Worm (Caenorhabditis elegans) whole organism, midembryonic: ENCODE data around the gene mam-5.

Experiments used
- T22C8.4 ChIP-seq: fragments of 200-800 bp; sonication (Bioruptor generic); IDR thresholded peaks from 2 replicates; pipeline ENCODE4 v1.3.6; 2022; ENCODE audit warnings: missing genetic modification characterization, missing compliant biosample characterization
- flt-1 ChIP-seq: fragments of 200-800 bp; sonication (Bioruptor generic); IDR thresholded peaks from 2 replicates; pipeline ENCODE4 v1.3.6; 2022; ENCODE audit warnings: missing genetic modification characterization, missing compliant biosample characterization
- klf-2 ChIP-seq: fragments of 200-800 bp; sonication (Bioruptor generic); conservative IDR thresholded peaks from 2 replicates; pipeline ENCODE4 v1.3.6; 2022; ENCODE audit warnings: missing genetic modification reagents, missing genetic modification characterization, missing compliant biosample characterization
- ref-1 ChIP-seq: fragments of 200-800 bp; sonication (Bioruptor generic); conservative IDR thresholded peaks from 2 replicates; pipeline ENCODE4 v1.3.6; 2022; ENCODE audit warnings: missing genetic modification reagents, missing genetic modification characterization, missing compliant biosample characterization
- tab-1 ChIP-seq: fragments of 200-800 bp; sonication (Bioruptor generic); IDR thresholded peaks from 2 replicates; pipeline ENCODE4 v1.3.6; 2022; ENCODE audit warnings: missing genetic modification characterization, missing compliant biosample characterization

DNA sequence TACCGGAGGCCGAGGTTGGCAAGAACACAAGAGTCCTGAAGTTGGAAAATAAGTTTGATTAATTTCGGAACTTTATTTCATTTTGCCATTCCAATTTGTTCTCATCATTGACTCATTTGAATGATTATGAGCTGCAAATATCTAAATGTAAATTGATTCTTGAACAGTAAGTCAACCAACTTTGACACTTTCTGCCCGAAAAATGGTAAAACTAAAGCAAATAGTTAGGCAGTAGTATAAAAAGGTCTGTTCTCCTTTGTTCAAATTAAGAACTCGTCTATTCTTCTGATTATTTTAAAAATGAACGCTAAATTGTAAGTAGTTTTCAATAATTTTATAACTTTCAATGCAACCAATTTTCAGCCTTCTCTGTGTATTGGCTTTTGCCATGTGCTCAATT lies 9.5 kb upstream of the mam-5 start, which contains the start of gene fipr-12:
- TF ChIP-seq tab-1 (GFP tag; lab: Robert Waterston, UW) (no peak), flt-1 (GFP tag; lab: Robert Waterston, UW) (no peak), klf-2 (GFP tag; lab: Robert Waterston, UW) (no peak), ref-1 (no peak), T22C8.4 (GFP tag; lab: Robert Waterston, UW) (no peak)
